Fruit fly (Drosophila melanogaster) whole organism, embryonic: ENCODE measurements around the gene CG9782.

Source experiments
- Adf1 ChIP-seq: fragments of 200-800 bp; sonication (Bioruptor generic); IDR thresholded peaks from 2 replicates; pipeline ENCODE4 v1.3.6; 2022; ENCODE audit warnings: missing biosample characterization, missing genetic modification characterization
- CG10209 ChIP-seq: fragments of 200-800 bp; sonication (Bioruptor generic); optimal IDR thresholded peaks from 3 replicates; lab custom pipeline; 2017; ENCODE audit warnings: missing biosample characterization, mild to moderate bottlenecking, missing genetic modification characterization, missing genetic modification reagents
- CG10321 ChIP-seq: fragments of 200-800 bp; sonication (Bioruptor generic); IDR thresholded peaks from 2 replicates; pipeline ENCODE4 v1.3.6; 2022; ENCODE audit warnings: missing biosample characterization, missing genetic modification characterization
- CG11560 ChIP-seq: fragments of 200-800 bp; sonication (Bioruptor generic); IDR thresholded peaks from 3 replicates; pipeline ENCODE4 v1.3.6; 2022; ENCODE audit warnings: missing biosample characterization, missing genetic modification characterization
- CG11696 ChIP-seq: fragments of 200-800 bp; sonication (Bioruptor generic); IDR thresholded peaks from 2 replicates; pipeline ENCODE4 v1.3.6; 2022; ENCODE audit warnings: missing biosample characterization, missing genetic modification characterization
- CG12071 ChIP-seq: fragments of 200-800 bp; sonication (Bioruptor generic); optimal IDR thresholded peaks from 3 replicates; lab custom pipeline; 2018; ENCODE audit warnings: missing biosample characterization, mild to moderate bottlenecking, missing genetic modification characterization
- CG12299 ChIP-seq: fragments of 200-800 bp; sonication (Bioruptor generic); optimal IDR thresholded peaks from 2 replicates; lab custom pipeline; 2018; ENCODE audit warnings: missing biosample characterization, mild to moderate bottlenecking, missing genetic modification characterization
- CG17568 ChIP-seq: fragments of 200-800 bp; sonication (Bioruptor generic); optimal IDR thresholded peaks from 2 replicates; lab custom pipeline; 2018; ENCODE audit warnings: missing biosample characterization, mild to moderate bottlenecking, missing genetic modification characterization, moderate library complexity
- CG18011 ChIP-seq: fragments of 200-800 bp; sonication (Bioruptor generic); optimal IDR thresholded peaks from 2 replicates; lab custom pipeline; 2017; ENCODE audit warnings: missing biosample characterization, missing genetic modification characterization, mild to moderate bottlenecking, moderate library complexity, missing genotype
- CG32767 ChIP-seq: fragments of 200-800 bp; sonication (Bioruptor generic); IDR thresholded peaks from 2 replicates; pipeline ENCODE4 v1.3.6; 2022; ENCODE audit warnings: missing biosample characterization, missing genetic modification characterization
- CHES-1-like ChIP-seq: fragments of 200-800 bp; sonication (Bioruptor generic); optimal IDR thresholded peaks from 2 replicates; lab custom pipeline; 2016; ENCODE audit warnings: missing biosample characterization, missing genetic modification characterization
- Chrac-16 ChIP-seq: fragments of 200-800 bp; sonication (Bioruptor generic); optimal IDR thresholded peaks from 3 replicates; lab custom pipeline; 2016; ENCODE audit warnings: missing biosample characterization, missing genetic modification characterization
- Dip3 ChIP-seq: fragments of 200-800 bp; sonication (Bioruptor generic); optimal IDR thresholded peaks from 3 replicates; lab custom pipeline; 2016; ENCODE audit warnings: missing biosample characterization, missing genetic modification characterization
- E2f2 ChIP-seq: fragments of 200-800 bp; sonication (Bioruptor generic); IDR thresholded peaks from 2 replicates; pipeline ENCODE4 v1.3.6; 2022; ENCODE audit warnings: missing biosample characterization, missing genetic modification characterization
- HmgD ChIP-seq: fragments of 200-800 bp; sonication (Bioruptor generic); optimal IDR thresholded peaks from 3 replicates; lab custom pipeline; 2016; ENCODE audit warnings: missing biosample characterization, missing genetic modification characterization
- HmgZ ChIP-seq: fragments of 200-800 bp; sonication (Bioruptor generic); optimal IDR thresholded peaks from 2 replicates; lab custom pipeline; 2018; ENCODE audit warnings: missing biosample characterization, mild to moderate bottlenecking, missing genetic modification characterization
- Hr78 ChIP-seq, 2 experiments: fragments of 200-800 bp in 1 of 2; fragments of >200 bp in 1 of 2; sonication (Bioruptor generic) in 1 of 2; optimal IDR thresholded peaks; 2 replicates each; lab custom pipeline; 2017 to 2019; ENCODE audit warnings: missing biosample characterization in 2 of 2, missing genetic modification characterization in 2 of 2, mild to moderate bottlenecking in 1 of 2, moderate library complexity in 1 of 2
- Lhr ChIP-seq: fragments of 200-800 bp; sonication (Bioruptor generic); optimal IDR thresholded peaks from 3 replicates; lab custom pipeline; 2017; ENCODE audit warnings: mild to moderate bottlenecking, missing biosample characterization, missing genetic modification reagents, missing genetic modification characterization
- Mad ChIP-seq: fragments of 200-800 bp; sonication (Bioruptor generic); optimal IDR thresholded peaks from 2 replicates; lab custom pipeline; 2016; ENCODE audit warnings: missing biosample characterization, missing genetic modification characterization
- Myb ChIP-seq: fragments of 200-800 bp; sonication (Bioruptor generic); optimal IDR thresholded peaks from 2 replicates; lab custom pipeline; 2016; ENCODE audit warnings: missing biosample characterization, missing genetic modification characterization
- Oli ChIP-seq: fragments of 200-800 bp; sonication (Bioruptor generic); optimal IDR thresholded peaks from 2 replicates; lab custom pipeline; 2018; ENCODE audit warnings: missing biosample characterization, mild to moderate bottlenecking, missing genetic modification characterization, moderate library complexity
- Side ChIP-seq: fragments of 200-800 bp; sonication (Bioruptor generic); optimal IDR thresholded peaks from 2 replicates; lab custom pipeline; 2016; ENCODE audit warnings: missing biosample characterization, missing genetic modification characterization
- TFAM ChIP-seq: fragments of 200-800 bp; sonication (Bioruptor generic); optimal IDR thresholded peaks from 2 replicates; lab custom pipeline; 2017; ENCODE audit warnings: missing biosample characterization, missing genetic modification characterization, inconsistent platforms
- Xrp1 ChIP-seq: fragments of 200-800 bp; sonication (Bioruptor generic); IDR thresholded peaks from 2 replicates; pipeline ENCODE4 v1.3.6; 2022; ENCODE audit warnings: missing biosample characterization, missing genetic modification characterization
- YL-1 ChIP-seq: fragments of 200-800 bp; sonication (Bioruptor generic); optimal IDR thresholded peaks from 3 replicates; lab custom pipeline; 2017; ENCODE audit warnings: missing biosample characterization, mild to moderate bottlenecking, missing genetic modification characterization
- ato ChIP-seq: fragments of 200-800 bp; sonication (Bioruptor generic); IDR thresholded peaks from 2 replicates; pipeline ENCODE4 v1.3.6; 2022; ENCODE audit warnings: missing biosample characterization, missing genetic modification characterization; ENCODE audit not compliant: partially characterized antibody
- bab2 ChIP-seq: fragments of 200-800 bp; sonication (Bioruptor generic); optimal IDR thresholded peaks from 2 replicates; lab custom pipeline; 2016; ENCODE audit warnings: missing biosample characterization, missing genetic modification characterization
- btn ChIP-seq: fragments of 200-800 bp; sonication (Bioruptor generic); optimal IDR thresholded peaks from 2 replicates; lab custom pipeline; 2016; ENCODE audit warnings: missing biosample characterization, missing genetic modification characterization
- ci ChIP-seq: fragments of 200-800 bp; sonication (Bioruptor generic); IDR thresholded peaks from 3 replicates; pipeline ENCODE4 v1.3.6; 2022; ENCODE audit warnings: missing biosample characterization, missing genetic modification characterization
- crp ChIP-seq, 2 experiments: fragments of 200-800 bp; sonication (Bioruptor generic); optimal IDR thresholded peaks; 2 replicates in 1 of 2; 3 replicates in 1 of 2; lab custom pipeline; 2017; ENCODE audit warnings: missing biosample characterization in 2 of 2, missing genetic modification characterization in 2 of 2, mild to moderate bottlenecking in 1 of 2, moderate library complexity in 1 of 2
- danr ChIP-seq: fragments of 200-800 bp; sonication (Bioruptor generic); IDR thresholded peaks from 2 replicates; pipeline ENCODE4 v1.3.6; 2022; ENCODE audit warnings: missing biosample characterization, missing genetic modification characterization
- fd64A ChIP-seq: fragments of 200-800 bp; sonication (Bioruptor generic); optimal IDR thresholded peaks from 3 replicates; lab custom pipeline; 2018; ENCODE audit warnings: missing biosample characterization, mild to moderate bottlenecking, missing genetic modification characterization
- kah ChIP-seq: fragments of 200-800 bp; sonication (Bioruptor generic); optimal IDR thresholded peaks from 2 replicates; lab custom pipeline; 2018; ENCODE audit warnings: missing biosample characterization, mild to moderate bottlenecking, missing genetic modification characterization
- mirr ChIP-seq: fragments of 200-800 bp; sonication (Bioruptor generic); optimal IDR thresholded peaks from 3 replicates; lab custom pipeline; 2018; ENCODE audit warnings: missing biosample characterization, mild to moderate bottlenecking, missing genetic modification characterization
- nom ChIP-seq: fragments of 200-800 bp; sonication (Bioruptor generic); optimal IDR thresholded peaks from 2 replicates; lab custom pipeline; 2017; ENCODE audit warnings: missing biosample characterization, missing genetic modification characterization, mild to moderate bottlenecking, moderate library complexity, missing genetic modification reagents
- p53 ChIP-seq: fragments of 200-800 bp; sonication (Bioruptor generic); optimal IDR thresholded peaks from 2 replicates; lab custom pipeline; 2016; ENCODE audit warnings: missing biosample characterization, missing genetic modification characterization
- sens-2 ChIP-seq: fragments of 200-800 bp; sonication (Bioruptor generic); IDR thresholded peaks from 2 replicates; pipeline ENCODE4 v1.3.6; 2022; ENCODE audit warnings: missing biosample characterization, missing genetic modification characterization
- sim ChIP-seq: fragments of 200-800 bp; sonication (Bioruptor generic); IDR thresholded peaks from 2 replicates; pipeline ENCODE4 v1.3.6; 2022; ENCODE audit warnings: missing biosample characterization, missing genetic modification characterization
- sisA ChIP-seq: fragments of 200-800 bp; sonication (Bioruptor generic); IDR thresholded peaks from 2 replicates; pipeline ENCODE4 v1.3.6; 2022; ENCODE audit warnings: missing biosample characterization, missing genetic modification characterization
- sna ChIP-seq: fragments of 200-800 bp; sonication (Bioruptor generic); IDR thresholded peaks from 2 replicates; pipeline ENCODE4 v1.3.6; 2022; ENCODE audit warnings: missing biosample characterization, missing genetic modification characterization; ENCODE audit not compliant: partially characterized antibody
- sr ChIP-seq: fragments of 200-800 bp; sonication (Bioruptor generic); IDR thresholded peaks from 3 replicates; pipeline ENCODE4 v1.3.6; 2022; ENCODE audit warnings: missing biosample characterization, missing genetic modification characterization
- stc ChIP-seq: fragments of 200-800 bp; sonication (Bioruptor generic); IDR thresholded peaks from 2 replicates; pipeline ENCODE4 v1.3.6; 2022; ENCODE audit warnings: missing biosample characterization, missing genetic modification characterization
- stwl ChIP-seq: fragments of 200-800 bp; sonication (Bioruptor generic); optimal IDR thresholded peaks from 3 replicates; lab custom pipeline; 2018; ENCODE audit warnings: missing biosample characterization, mild to moderate bottlenecking, missing genetic modification characterization, moderate library complexity
- tio ChIP-seq: fragments of 200-800 bp; sonication (Bioruptor generic); optimal IDR thresholded peaks from 2 replicates; lab custom pipeline; 2017; ENCODE audit warnings: missing biosample characterization, missing genetic modification characterization, inconsistent platforms
- trh ChIP-seq: fragments of 200-800 bp; sonication (Bioruptor generic); optimal IDR thresholded peaks from 2 replicates; lab custom pipeline; 2016; ENCODE audit warnings: missing biosample characterization, missing genetic modification characterization
- twi ChIP-seq: fragments of 200-800 bp; optimal IDR thresholded peaks from 2 replicates; lab custom pipeline; 2019; ENCODE audit warnings: missing biosample characterization, mild to moderate bottlenecking, missing genetic modification characterization, moderate library complexity
- vvl ChIP-seq: fragments of 200-800 bp; sonication (Bioruptor generic); IDR thresholded peaks from 2 replicates; pipeline ENCODE4 v1.3.6; 2022; ENCODE audit warnings: missing biosample characterization, missing genetic modification characterization
- z ChIP-seq: fragments of 200-800 bp; sonication (Bioruptor generic); IDR thresholded peaks from 3 replicates; pipeline ENCODE4 v1.3.6; 2022; ENCODE audit warnings: missing biosample characterization, missing genetic modification characterization

Gene CG9782

dm6 chrX:16637106-16637590 is 15.8 kb upstream of the CG9782 start, which contains the start of gene Rok (continued):
- no peak for TF ChIP-seq sim (GFP tag; lab: Robert Waterston, UW)
- peak; percentile 24; the same call in 1 of the 2 replicates for TF ChIP-seq CG32767 (GFP tag; lab: Robert Waterston, UW)
- TF ChIP-seq stwl (tag; lab: Kevin White, UChicago): peak; percentile 27
- peak; percentile 3 for TF ChIP-seq HmgZ (tag; lab: Kevin White, UChicago)
- TF ChIP-seq Myb (GFP tag; lab: Kevin White, UChicago): peak; percentile 16
- TF ChIP-seq ci (GFP tag; lab: Robert Waterston, UW): peak; percentile 11; the same call in 1 of the 3 replicates
- no peak for TF ChIP-seq Mad (GFP tag; lab: Kevin White, UChicago)
- TF ChIP-seq z: no peak
- TF ChIP-seq CG10321: no peak
- TF ChIP-seq sna (GFP tag; lab: Robert Waterston, UW): peak; percentile 67; the same call in 1 of the 2 replicates
- TF ChIP-seq nom: peak; percentile 11
- TF ChIP-seq stc (GFP tag; lab: Robert Waterston, UW): peak; percentile 17; the same call in 1 of the 2 replicates
- no peak for TF ChIP-seq bab2
- no peak for TF ChIP-seq tio (GFP tag; lab: Kevin White, UChicago)
- no peak; the same call in 1 of the 2 replicates for TF ChIP-seq vvl
- TF ChIP-seq Adf1 (GFP tag; lab: Robert Waterston, UW): peak; percentile 53
- TF ChIP-seq TFAM (GFP tag; lab: Kevin White, UChicago): no peak
- no peak for TF ChIP-seq crp (GFP tag; optimal IDR thresholded peaks at IDR 0.05; lab: Kevin White, UChicago)
- TF ChIP-seq CG11560: peak; percentile 96; the same call in 2 of the 3 replicates

- TF ChIP-seq p53 (GFP tag; lab: Kevin White, UChicago): no peak
- TF ChIP-seq vvl: peak; percentile 40; the same call in 1 of the 2 replicates
- TF ChIP-seq sna (GFP tag; lab: Robert Waterston, UW): no peak
- no peak for TF ChIP-seq CG12071 (GFP tag; lab: Kevin White, UChicago)
- TF ChIP-seq trh (GFP tag; lab: Kevin White, UChicago): no peak
- no peak for TF ChIP-seq TFAM (GFP tag; lab: Kevin White, UChicago)
- no peak for TF ChIP-seq YL-1 (GFP tag; lab: Kevin White, UChicago)
- TF ChIP-seq danr (GFP tag; lab: Robert Waterston, UW): no peak
- no peak for TF ChIP-seq fd64A (GFP tag; lab: Kevin White, UChicago)
- no peak for TF ChIP-seq CHES-1-like (GFP tag; lab: Kevin White, UChicago)
- TF ChIP-seq Oli (tag; lab: Kevin White, UChicago): no peak
- TF ChIP-seq Dip3 (GFP tag; lab: Kevin White, UChicago): no peak
- no peak for TF ChIP-seq CG18011
- TF ChIP-seq CG12299: no peak
- no peak for TF ChIP-seq btn (GFP tag; lab: Kevin White, UChicago)
- TF ChIP-seq sr (GFP tag; lab: Robert Waterston, UW): no peak
- TF ChIP-seq mirr (GFP tag; lab: Kevin White, UChicago): no peak
- TF ChIP-seq sens-2: no peak
- TF ChIP-seq Xrp1 (GFP tag; lab: Robert Waterston, UW): no peak
- peak; percentile 22 for TF ChIP-seq twi (tag; lab: Kevin White, UChicago)
- TF ChIP-seq sisA (GFP tag; lab: Robert Waterston, UW): no peak
- TF ChIP-seq CG17568 (GFP tag; lab: Kevin White, UChicago): no peak
- peak; percentile 47; the same call in 1 of the 2 replicates for TF ChIP-seq CG11696 (GFP tag; lab: Robert Waterston, UW)
- TF ChIP-seq Hr78 (GFP tag; optimal IDR thresholded peaks at IDR 0.05; lab: Kevin White, UChicago): no peak
- TF ChIP-seq E2f2 (GFP tag; lab: Robert Waterston, UW): no peak
- TF ChIP-seq stwl (tag; lab: Kevin White, UChicago): no peak
- TF ChIP-seq ato: no peak
- TF ChIP-seq Chrac-16 (GFP tag; lab: Kevin White, UChicago): no peak
- no peak for TF ChIP-seq HmgD
- no peak for TF ChIP-seq kah (GFP tag; lab: Kevin White, UChicago)
- TF ChIP-seq Side (GFP tag; lab: Kevin White, UChicago): no peak
- TF ChIP-seq CG10209: peak; percentile 4
- no peak for TF ChIP-seq Lhr
These were observed 12.0 kb upstream of the CG9782 start for dm6 chrX:16633181-16633957.
